Worm (Caenorhabditis elegans) whole organism, young adult: ENCODE measurements around the gene idpp-11.

Experiments
- B0261.1 ChIP-seq: sonication (generic microtip); optimal IDR thresholded peaks from 2 replicates; lab custom pipeline; 2016; ENCODE audit warnings: mild to moderate bottlenecking, missing genetic modification characterization, moderate library complexity, missing compliant biosample characterization
- C17E4.6 ChIP-seq: fragments of 200-800 bp; sonication (Bioruptor generic); IDR thresholded peaks from 2 replicates; pipeline ENCODE4 v1.3.6; 2022; ENCODE audit warnings: missing genetic modification reagents, missing genetic modification characterization, missing compliant biosample characterization
- F10E7.11 ChIP-seq: sonication (generic microtip); optimal IDR thresholded peaks from 2 replicates; lab custom pipeline; 2017; ENCODE audit warnings: mild to moderate bottlenecking, missing genetic modification characterization, moderate library complexity, missing compliant biosample characterization
- F49E8.2 ChIP-seq: sonication (generic microtip); optimal IDR thresholded peaks from 3 replicates; lab custom pipeline; 2017; ENCODE audit warnings: missing genetic modification characterization, mild to moderate bottlenecking, missing compliant biosample characterization, antibody characterized with exemption, moderate library complexity; ENCODE audit not compliant: insufficient read depth
- F52B5.7 ChIP-seq: sonication (generic microtip); optimal IDR thresholded peaks from 2 replicates; lab custom pipeline; 2016; ENCODE audit warnings: mild to moderate bottlenecking, missing genetic modification characterization, missing compliant biosample characterization
- F55B11.4 ChIP-seq: sonication (generic microtip); optimal IDR thresholded peaks from 2 replicates; lab custom pipeline; 2016; ENCODE audit warnings: missing compliant biosample characterization, missing genetic modification characterization, borderline replicate concordance; ENCODE audit not compliant: insufficient read depth
- F57C9.4 ChIP-seq: sonication (generic microtip); optimal IDR thresholded peaks from 2 replicates; lab custom pipeline; 2017; ENCODE audit warnings: mild to moderate bottlenecking, missing genetic modification characterization, missing compliant biosample characterization
- Y53F4B.3 ChIP-seq: fragments of 200-800 bp; sonication (Bioruptor generic); IDR thresholded peaks from 2 replicates; pipeline ENCODE4 v1.3.6; 2022; ENCODE audit warnings: missing genetic modification reagents, missing genetic modification characterization, missing compliant biosample characterization
- Y56A3A.18 ChIP-seq: fragments of 200-800 bp; sonication (Bioruptor generic); IDR thresholded peaks from 2 replicates; pipeline ENCODE4 v1.3.6; 2022; ENCODE audit warnings: missing genetic modification reagents, missing genetic modification characterization, missing compliant biosample characterization
- ZK185.1 ChIP-seq: sonication (generic microtip); optimal IDR thresholded peaks from 2 replicates; lab custom pipeline; 2016; ENCODE audit warnings: mild to moderate bottlenecking, missing genetic modification characterization, missing compliant biosample characterization; ENCODE audit not compliant: poor library complexity, severe bottlenecking
- aptf-3 ChIP-seq: fragments of 200-800 bp; sonication (Bioruptor generic); IDR thresholded peaks from 2 replicates; pipeline ENCODE4 v1.3.6; 2022; ENCODE audit warnings: missing genetic modification characterization, missing compliant biosample characterization
- athp-1 ChIP-seq: sonication (generic microtip); optimal IDR thresholded peaks from 2 replicates; lab custom pipeline; 2017; ENCODE audit warnings: mild to moderate bottlenecking, missing genetic modification characterization, missing compliant biosample characterization
- attf-3 ChIP-seq: fragments of 200-800 bp; sonication (Bioruptor generic); conservative IDR thresholded peaks from 2 replicates; pipeline ENCODE4 v1.3.6; 2022; ENCODE audit warnings: missing genetic modification reagents, missing genetic modification characterization, missing compliant biosample characterization
- attf-5 ChIP-seq: fragments of 200-800 bp; sonication (Bioruptor generic); optimal IDR thresholded peaks from 2 replicates; lab custom pipeline; 2018; ENCODE audit warnings: mild to moderate bottlenecking, missing genetic modification characterization, missing compliant biosample characterization
- ccch-3 ChIP-seq: fragments of 200-800 bp; sonication (Bioruptor generic); optimal IDR thresholded peaks from 2 replicates; lab custom pipeline; 2018; ENCODE audit warnings: mild to moderate bottlenecking, missing genetic modification characterization, missing compliant biosample characterization
- ceh-27 ChIP-seq: fragments of 200-800 bp; sonication (Bioruptor generic); optimal IDR thresholded peaks from 2 replicates; lab custom pipeline; 2018; ENCODE audit warnings: mild to moderate bottlenecking, missing genetic modification characterization, moderate library complexity, missing compliant biosample characterization
- chd-7 ChIP-seq: sonication (generic microtip); optimal IDR thresholded peaks from 2 replicates; lab custom pipeline; 2016; ENCODE audit warnings: mild to moderate bottlenecking, missing genetic modification characterization, moderate library complexity, missing compliant biosample characterization
- dpff-1 ChIP-seq: sonication (generic microtip); optimal IDR thresholded peaks from 2 replicates; lab custom pipeline; 2017; ENCODE audit warnings: mild to moderate bottlenecking, missing genetic modification characterization, missing compliant biosample characterization
- dpl-1 ChIP-seq: fragments of 150-350 bp; optimal IDR thresholded peaks from 2 replicates; lab custom pipeline; 2014; ENCODE audit warnings: missing biosample characterization, missing genetic modification reagents, missing genetic modification characterization
- egl-18 ChIP-seq: fragments of 200-800 bp; sonication (Bioruptor generic); IDR thresholded peaks from 2 replicates; pipeline ENCODE4 v1.3.6; 2022; ENCODE audit warnings: missing genetic modification reagents, missing genetic modification characterization, missing compliant biosample characterization
- egl-44 ChIP-seq: fragments of 200-800 bp; sonication (Bioruptor generic); IDR thresholded peaks from 2 replicates; pipeline ENCODE4 v1.3.6; 2022; ENCODE audit warnings: missing genetic modification reagents, missing genetic modification characterization, missing compliant biosample characterization
- hlh-26 ChIP-seq: fragments of 200-800 bp; sonication (Bioruptor generic); conservative IDR thresholded peaks from 2 replicates; pipeline ENCODE4 v1.3.6; 2022; ENCODE audit warnings: missing genetic modification reagents, missing genetic modification characterization, missing compliant biosample characterization
- hrde-1 ChIP-seq: sonication (generic microtip); optimal IDR thresholded peaks from 2 replicates; lab custom pipeline; 2016; ENCODE audit warnings: missing genetic modification characterization, mild to moderate bottlenecking, missing compliant biosample characterization, moderate library complexity, missing genotype, missing genetic modification reagents, borderline replicate concordance
- hsf-1 ChIP-seq: fragments of 200-800 bp; sonication (Bioruptor generic); IDR thresholded peaks from 2 replicates; pipeline ENCODE4 v1.3.6; 2022; ENCODE audit warnings: missing genetic modification reagents, missing genetic modification characterization, missing compliant biosample characterization
- lin-35 ChIP-seq, 3 experiments: fragments of 150-350 bp in 2 of 3; sonication (generic microtip) in 1 of 3; optimal IDR thresholded peaks; 2 replicates each; lab custom pipeline; 2014 to 2018; ENCODE audit warnings: missing biosample characterization in 3 of 3, missing genetic modification characterization in 3 of 3, missing genetic modification reagents in 3 of 3
- lin-40 ChIP-seq: sonication (generic microtip); optimal IDR thresholded peaks from 2 replicates; lab custom pipeline; 2016; ENCODE audit warnings: missing genetic modification characterization, mild to moderate bottlenecking, missing compliant biosample characterization, missing genotype, missing genetic modification reagents
- lir-1 ChIP-seq: fragments of 200-800 bp; sonication (Bioruptor generic); conservative IDR thresholded peaks from 2 replicates; pipeline ENCODE4 v1.3.6; 2022; ENCODE audit warnings: missing genetic modification reagents, missing genetic modification characterization, missing compliant biosample characterization
- madf-10 ChIP-seq: sonication (generic microtip); optimal IDR thresholded peaks from 2 replicates; lab custom pipeline; 2016; ENCODE audit warnings: mild to moderate bottlenecking, missing genetic modification characterization, missing compliant biosample characterization
- mes-4 ChIP-seq: sonication (generic microtip); optimal IDR thresholded peaks from 2 replicates; lab custom pipeline; 2016; ENCODE audit warnings: missing genotype, missing genetic modification characterization, missing compliant biosample characterization
- mxl-1 ChIP-seq: sonication (generic microtip); optimal IDR thresholded peaks from 2 replicates; lab custom pipeline; 2016; ENCODE audit warnings: missing genetic modification characterization, missing compliant biosample characterization
- nhr-27 ChIP-seq: fragments of 200-800 bp; sonication (Bioruptor generic); optimal IDR thresholded peaks from 2 replicates; lab custom pipeline; 2018; ENCODE audit warnings: mild to moderate bottlenecking, missing genetic modification characterization, moderate library complexity, missing compliant biosample characterization
- pbrm-1 ChIP-seq: fragments of 200-800 bp; sonication (Bioruptor generic); IDR thresholded peaks from 2 replicates; pipeline ENCODE4 v1.3.6; 2022; ENCODE audit warnings: missing genetic modification reagents, missing genetic modification characterization, missing compliant biosample characterization
- rpc-1 ChIP-seq, 2 experiments: fragments of 150-350 bp in 1 of 2; sonication (generic microtip) in 1 of 2; optimal IDR thresholded peaks; 2 replicates each; lab custom pipeline; 2014 to 2018; ENCODE audit warnings: missing biosample characterization in 1 of 2, missing genetic modification characterization in 1 of 2, missing genetic modification reagents in 1 of 2, missing genotype in 1 of 2
- sdz-38 ChIP-seq: sonication (generic microtip); optimal IDR thresholded peaks from 2 replicates; lab custom pipeline; 2016; ENCODE audit warnings: missing genotype, missing genetic modification characterization, missing compliant biosample characterization
- sea-2 ChIP-seq: fragments of 200-800 bp; sonication (Bioruptor generic); IDR thresholded peaks from 2 replicates; pipeline ENCODE4 v1.3.6; 2022; ENCODE audit warnings: missing genetic modification characterization, missing compliant biosample characterization
- snpc-1.1 ChIP-seq: sonication (generic microtip); optimal IDR thresholded peaks from 2 replicates; lab custom pipeline; 2017; ENCODE audit warnings: missing genetic modification characterization, mild to moderate bottlenecking, missing compliant biosample characterization, antibody characterized with exemption, moderate library complexity, missing genotype, missing genetic modification reagents; ENCODE audit not compliant: insufficient read depth
- somi-1 ChIP-seq: fragments of 200-800 bp; sonication (Bioruptor generic); optimal IDR thresholded peaks from 2 replicates; lab custom pipeline; 2018; ENCODE audit warnings: mild to moderate bottlenecking, missing genetic modification characterization, missing compliant biosample characterization
- sptf-2 ChIP-seq: fragments of 200-800 bp; sonication (Bioruptor generic); optimal IDR thresholded peaks from 2 replicates; lab custom pipeline; 2018; ENCODE audit warnings: mild to moderate bottlenecking, missing genetic modification characterization, missing compliant biosample characterization
- tlf-1 ChIP-seq: fragments of 200-800 bp; sonication (Bioruptor generic); optimal IDR thresholded peaks from 2 replicates; lab custom pipeline; 2018; ENCODE audit warnings: mild to moderate bottlenecking, missing genetic modification characterization, missing compliant biosample characterization
- unc-62 ChIP-seq: fragments of 150-350 bp; optimal IDR thresholded peaks from 2 replicates; lab custom pipeline; 2014; ENCODE audit warnings: missing biosample characterization, missing genetic modification reagents, missing genetic modification characterization
- zfh-2 ChIP-seq: fragments of 200-800 bp; sonication (Bioruptor generic); conservative IDR thresholded peaks from 2 replicates; pipeline ENCODE4 v1.3.6; 2022; ENCODE audit warnings: missing genetic modification reagents, missing genetic modification characterization, missing compliant biosample characterization
- zim-3 ChIP-seq: sonication (generic microtip); optimal IDR thresholded peaks from 2 replicates; lab custom pipeline; 2017; ENCODE audit warnings: mild to moderate bottlenecking, missing genetic modification characterization, moderate library complexity, missing compliant biosample characterization
- ztf-18 ChIP-seq: sonication (generic microtip); optimal IDR thresholded peaks from 2 replicates; lab custom pipeline; 2016; ENCODE audit warnings: missing genotype, mild to moderate bottlenecking, missing genetic modification characterization, missing compliant biosample characterization
- ztf-25 ChIP-seq: fragments of 200-800 bp; sonication (Bioruptor generic); IDR thresholded peaks from 2 replicates; pipeline ENCODE4 v1.3.6; 2022; ENCODE audit warnings: missing genetic modification reagents, missing genetic modification characterization, missing compliant biosample characterization
- ztf-6 ChIP-seq: fragments of 200-800 bp; sonication (Bioruptor generic); IDR thresholded peaks from 2 replicates; pipeline ENCODE4 v1.3.6; 2022; ENCODE audit warnings: missing genetic modification reagents, missing genetic modification characterization, missing compliant biosample characterization

idpp-11 gene

ce11 chrX:7794306-7794743 is 48.0 kb upstream of the idpp-11 start (continued):
- no peak for TF ChIP-seq Y53F4B.3 (GFP tag; lab: Robert Waterston, UW)
- no peak for TF ChIP-seq hlh-26 (GFP tag; lab: Robert Waterston, UW)
- peak; percentile 2 for TF ChIP-seq snpc-1.1 (tag; lab: Kevin White, UChicago)
- peak; percentile 52 for TF ChIP-seq zim-3
- TF ChIP-seq ztf-18, result peak; percentile 62
- peak; percentile 48 for TF ChIP-seq chd-7
- no peak for TF ChIP-seq sptf-2 (GFP tag; lab: Kevin White, UChicago)
- TF ChIP-seq lin-35 (GFP tag; optimal IDR thresholded peaks at IDR 0.05; lab: Kevin White, UChicago), result peak in 1 of 3 experiments; percentile 59
- peak; percentile 42; the same call in 1 of the 2 replicates for TF ChIP-seq lir-1 (GFP tag; lab: Robert Waterston, UW)
- peak; percentile 71; the same call in 1 of the 2 replicates for TF ChIP-seq ztf-25
- TF ChIP-seq C17E4.6 (GFP tag; lab: Robert Waterston, UW), result no peak
- TF ChIP-seq mes-4 (tag; lab: Kevin White, UChicago), result peak; percentile 79
- TF ChIP-seq mxl-1, result peak; percentile 63
- peak; percentile 62 for TF ChIP-seq madf-10 (tag; lab: Kevin White, UChicago)
- TF ChIP-seq F10E7.11, result peak; percentile 15
- TF ChIP-seq hrde-1 (tag; lab: Kevin White, UChicago), result peak; percentile 28
- TF ChIP-seq B0261.1, result peak; percentile 91
- no peak for TF ChIP-seq dpff-1 (tag; lab: Kevin White, UChicago)
- TF ChIP-seq ccch-3, result no peak
- peak; percentile 74 for TF ChIP-seq pbrm-1
- peak; percentile 74 for TF ChIP-seq lin-40 (tag; lab: Kevin White, UChicago)
- TF ChIP-seq nhr-27 (tag; lab: Kevin White, UChicago), result no peak
- TF ChIP-seq attf-3, result no peak
- peak; percentile 46 for TF ChIP-seq tlf-1
- no peak for TF ChIP-seq F57C9.4 (tag; lab: Kevin White, UChicago)
- no peak for TF ChIP-seq hsf-1 (GFP tag; lab: Robert Waterston, UW)
- TF ChIP-seq ZK185.1, result peak; percentile 89
- peak; percentile 27 for TF ChIP-seq ceh-27
- no peak for TF ChIP-seq aptf-3 (GFP tag; lab: Robert Waterston, UW)
- TF ChIP-seq dpl-1 (GFP tag; lab: Kevin White, UChicago), result no peak
- TF ChIP-seq egl-18 (GFP tag; lab: Robert Waterston, UW), result no peak
- TF ChIP-seq athp-1 (tag; lab: Kevin White, UChicago), result peak; percentile 37
- no peak for TF ChIP-seq F49E8.2
- TF ChIP-seq rpc-1 (optimal IDR thresholded peaks at IDR 0.05; lab: Kevin White, UChicago), result peak; percentile 95
- TF ChIP-seq rpc-1 (tag; optimal IDR thresholded peaks at IDR 0.05; lab: Kevin White, UChicago), result peak; percentile 95
- TF ChIP-seq zfh-2 (GFP tag; lab: Robert Waterston, UW), result no peak
- no peak for TF ChIP-seq somi-1 (GFP tag; lab: Kevin White, UChicago)
- TF ChIP-seq F52B5.7 (tag; lab: Kevin White, UChicago), result peak; percentile 72
- no peak for TF ChIP-seq sea-2 (GFP tag; lab: Robert Waterston, UW)
- TF ChIP-seq F55B11.4 (tag; lab: Kevin White, UChicago), result no peak
- TF ChIP-seq ztf-6 (GFP tag; lab: Robert Waterston, UW), result 0 out of 2 replicates have a peak, but pooled peaks have one; percentile 30
- TF ChIP-seq sdz-38 (tag; lab: Kevin White, UChicago), result no peak
- peak; percentile 23 for TF ChIP-seq attf-5 (GFP tag; lab: Kevin White, UChicago)
- TF ChIP-seq Y56A3A.18 (GFP tag; lab: Robert Waterston, UW), result peak; percentile 67; the same call in 1 of the 2 replicates
- no peak for TF ChIP-seq egl-44 (GFP tag; lab: Robert Waterston, UW)
- no peak for TF ChIP-seq unc-62 (GFP tag; lab: Kevin White, UChicago)
